Worm (Caenorhabditis elegans): ENCODE results near the gene F55G11.1.
A peak's percentile ranks its signal among the peaks of the same experiment; 100 is the strongest.

The F55G11.1 gene

ce11 chrIV:12946488-12946887 is at the start of gene F55G11.1:
TSS of gene F55G11.1 (minus strand) at chrIV:12946588.
- TF ChIP-seq sptf-1 (tag; optimal IDR thresholded peaks at IDR 0.05): no peak

- TF ChIP-seq lin-13 (GFP tag; optimal IDR thresholded peaks at IDR 0.05) (no peak), pqm-1 (tag; optimal IDR thresholded peaks at IDR 0.05) (no peak), nhr-84 (tag; optimal IDR thresholded peaks at IDR 0.05) (no peak), ces-1 (GFP tag; optimal IDR thresholded peaks at IDR 0.05) (no peak), C04F5.9 (tag; optimal IDR thresholded peaks at IDR 0.05) (no peak), nhr-19 (GFP tag; conservative IDR thresholded peaks at IDR 0.05) (no peak), lin-39 (tag; optimal IDR thresholded peaks at IDR 0.05) (no peak), swsn-7 (tag; optimal IDR thresholded peaks at IDR 0.05) (no peak), unc-98 (GFP tag; IDR thresholded peaks at IDR 0.05) (no peak), lin-15B (tag; optimal IDR thresholded peaks at IDR 0.05) (no peak), tbx-2 (tag; optimal IDR thresholded peaks at IDR 0.05) (no peak)
These were observed 49.5 kb upstream of the F55G11.1 start, which contains the start of gene K10D11.7 for ce11 chrIV:12995886-12996285. TSS of gene K10D11.7 (minus strand) at chrIV:12995986.

ce11 chrIV:12994376-12994775 is 48.0 kb upstream of the F55G11.1 start, which contains the start of gene K10D11.4:
TSS of gene K10D11.4 (minus strand) at chrIV:12994476.
- TF ChIP-seq efl-3 (GFP tag; optimal IDR thresholded peaks at IDR 0.05) (no peak), pqm-1 (tag; optimal IDR thresholded peaks at IDR 0.05) (no peak), nhr-77 (tag; optimal IDR thresholded peaks at IDR 0.05) (no peak), blmp-1 (tag; optimal IDR thresholded peaks at IDR 0.05) (no peak), egl-13 (tag; optimal IDR thresholded peaks at IDR 0.05) (no peak), lin-35 (GFP tag; optimal IDR thresholded peaks at IDR 0.05) (no peak), ama-1 (optimal IDR thresholded peaks at IDR 0.05) (no peak), fos-1 (tag; optimal IDR thresholded peaks at IDR 0.05) (no peak), lin-14 (GFP tag; optimal IDR thresholded peaks at IDR 0.05) (no peak), sox-4 (tag; optimal IDR thresholded peaks at IDR 0.05) (no peak), sptf-1 (tag; optimal IDR thresholded peaks at IDR 0.05) (no peak), elt-3 (tag; optimal IDR thresholded peaks at IDR 0.05) (no peak), nhr-19 (GFP tag; conservative IDR thresholded peaks at IDR 0.05) (no peak), mef-2 (tag; optimal IDR thresholded peaks at IDR 0.05) (no peak)

ce11 chrIV:12991629-12992028 is 45.2 kb upstream of the F55G11.1 start, which contains the start of gene K10D11.5:
TSS of gene K10D11.5 (minus strand) at chrIV:12991843.
- no peak for TF ChIP-seq swsn-7 (tag; optimal IDR thresholded peaks at IDR 0.05)
- TF ChIP-seq elt-2 (tag; optimal IDR thresholded peaks at IDR 0.05): peak; percentile 45
- no peak for TF ChIP-seq nhr-47 (tag; optimal IDR thresholded peaks at IDR 0.05)
- TF ChIP-seq aly-2 (tag; optimal IDR thresholded peaks at IDR 0.05): no peak
- TF ChIP-seq F16B12.6 (tag; optimal IDR thresholded peaks at IDR 0.05): no peak
- no peak for TF ChIP-seq lin-39 (tag; optimal IDR thresholded peaks at IDR 0.05)
- no peak for TF ChIP-seq nhr-28 (tag; optimal IDR thresholded peaks at IDR 0.05)
- TF ChIP-seq elt-3 (tag; optimal IDR thresholded peaks at IDR 0.05): no peak

- TF ChIP-seq efl-3 (GFP tag; optimal IDR thresholded peaks at IDR 0.05) (no peak), nhr-90 (tag; optimal IDR thresholded peaks at IDR 0.05; ENCODE audit: poor library complexity) (no peak), nhr-237 (tag; optimal IDR thresholded peaks at IDR 0.05) (no peak), fkh-10 (GFP tag; optimal IDR thresholded peaks at IDR 0.05) (no peak), dpl-1 (GFP tag; optimal IDR thresholded peaks at IDR 0.05) (no peak), jun-1 (tag; optimal IDR thresholded peaks at IDR 0.05) (no peak), ceh-82 (tag; optimal IDR thresholded peaks at IDR 0.05) (no peak), C16A3.4 (tag; optimal IDR thresholded peaks at IDR 0.05) (no peak), ceh-63 (GFP tag; optimal IDR thresholded peaks at IDR 0.05) (no peak), snu-23 (GFP tag; optimal IDR thresholded peaks at IDR 0.05) (no peak), lsy-2 (tag; optimal IDR thresholded peaks at IDR 0.05) (no peak), unc-30 (tag; optimal IDR thresholded peaks at IDR 0.05) (no peak), lin-14 (GFP tag; optimal IDR thresholded peaks at IDR 0.05) (no peak)
These were observed 44.2 kb upstream of the F55G11.1 start for ce11 chrIV:12990638-12991037.

All from whole organism, L1 larva.